Fruit fly (Drosophila melanogaster) whole organism, prepupa: Measurements from ENCODE around the gene CG5149.

Experiments used
- Blimp-1 ChIP-seq: fragments of 200-800 bp; sonication (Bioruptor generic); optimal IDR thresholded peaks from 3 replicates; lab custom pipeline; 2017; ENCODE audit warnings: missing biosample characterization, missing genetic modification characterization, mild to moderate bottlenecking, moderate library complexity, missing genetic modification reagents
- CG10631 ChIP-seq: fragments of 200-800 bp; sonication (Bioruptor generic); optimal IDR thresholded peaks from 2 replicates; lab custom pipeline; 2016; ENCODE audit warnings: missing biosample characterization, missing genetic modification characterization
- CG11294 ChIP-seq: fragments of 200-800 bp; sonication (Bioruptor generic); IDR thresholded peaks from 2 replicates; pipeline ENCODE4 v1.3.6; 2022; ENCODE audit warnings: missing biosample characterization, missing genetic modification characterization
- CG11762 ChIP-seq: fragments of 200-800 bp; sonication (Bioruptor generic); optimal IDR thresholded peaks from 3 replicates; lab custom pipeline; 2016; ENCODE audit warnings: missing biosample characterization, missing genetic modification characterization; ENCODE audit not compliant: insufficient read depth
- CG11902 ChIP-seq: fragments of 200-800 bp; sonication (Bioruptor generic); optimal IDR thresholded peaks from 3 replicates; lab custom pipeline; 2016; ENCODE audit warnings: missing biosample characterization, missing genetic modification characterization
- CG15336 ChIP-seq: fragments of 200-800 bp; sonication (Bioruptor generic); IDR thresholded peaks from 2 replicates; pipeline ENCODE4 v1.3.6; 2022; ENCODE audit warnings: missing biosample characterization, missing genetic modification characterization
- CG16779 ChIP-seq: fragments of 200-800 bp; sonication (Bioruptor generic); optimal IDR thresholded peaks from 3 replicates; lab custom pipeline; 2017; ENCODE audit warnings: missing biosample characterization, mild to moderate bottlenecking, missing genetic modification characterization
- CG31627 ChIP-seq: fragments of 200-800 bp; sonication (Bioruptor generic); optimal IDR thresholded peaks from 3 replicates; lab custom pipeline; 2016; ENCODE audit warnings: missing biosample characterization, missing genetic modification characterization
- CG32006 ChIP-seq: fragments of 200-800 bp; sonication (Bioruptor generic); optimal IDR thresholded peaks from 3 replicates; lab custom pipeline; 2017; ENCODE audit warnings: missing biosample characterization, mild to moderate bottlenecking, missing genetic modification characterization
- CG3919 ChIP-seq: fragments of 200-800 bp; sonication (Bioruptor generic); optimal IDR thresholded peaks from 3 replicates; lab custom pipeline; 2016; ENCODE audit warnings: missing biosample characterization, missing genetic modification characterization
- CG4318 ChIP-seq: fragments of 200-800 bp; sonication (Bioruptor generic); optimal IDR thresholded peaks from 3 replicates; lab custom pipeline; 2017; ENCODE audit warnings: missing biosample characterization, mild to moderate bottlenecking, missing genetic modification characterization
- CG6163 ChIP-seq: fragments of 200-800 bp; sonication (Bioruptor generic); IDR thresholded peaks from 3 replicates; pipeline ENCODE4 v1.3.6; 2022; ENCODE audit warnings: missing biosample characterization, missing genetic modification characterization
- CG6276 ChIP-seq: fragments of 200-800 bp; sonication (Bioruptor generic); optimal IDR thresholded peaks from 2 replicates; lab custom pipeline; 2017; ENCODE audit warnings: missing biosample characterization, mild to moderate bottlenecking, missing genetic modification characterization
- CG6808 ChIP-seq: fragments of 200-800 bp; sonication (Bioruptor generic); optimal IDR thresholded peaks from 3 replicates; lab custom pipeline; 2017; ENCODE audit warnings: missing biosample characterization, missing genetic modification characterization, mild to moderate bottlenecking, moderate library complexity, missing genetic modification reagents
- CG6854 ChIP-seq: fragments of 200-800 bp; sonication (Bioruptor generic); optimal IDR thresholded peaks from 2 replicates; lab custom pipeline; 2017; ENCODE audit warnings: missing biosample characterization, mild to moderate bottlenecking, missing genetic modification characterization
- CG8319 ChIP-seq: fragments of 200-800 bp; sonication (Bioruptor generic); optimal IDR thresholded peaks from 3 replicates; lab custom pipeline; 2016; ENCODE audit warnings: missing biosample characterization, missing genetic modification characterization
- CG8632 ChIP-seq: fragments of 200-800 bp; sonication (Bioruptor generic); optimal IDR thresholded peaks from 3 replicates; lab custom pipeline; 2016; ENCODE audit warnings: missing biosample characterization, missing genetic modification characterization
- CG9139 ChIP-seq: fragments of 200-800 bp; sonication (Bioruptor generic); optimal IDR thresholded peaks from 3 replicates; lab custom pipeline; 2017; ENCODE audit warnings: missing biosample characterization, mild to moderate bottlenecking, missing genetic modification characterization
- Eip75B ChIP-seq: fragments of 200-800 bp; sonication (Bioruptor generic); optimal IDR thresholded peaks from 3 replicates; lab custom pipeline; 2016; ENCODE audit warnings: missing biosample characterization, missing genetic modification characterization
- Eip78C ChIP-seq: fragments of 200-800 bp; sonication (Bioruptor generic); peaks from one replicate; lab custom pipeline; 2016; ENCODE audit warnings: missing biosample characterization, missing genetic modification characterization
- Eip93F ChIP-seq: fragments of 200-800 bp; sonication (Bioruptor generic); optimal IDR thresholded peaks from 2 replicates; lab custom pipeline; 2016; ENCODE audit warnings: missing biosample characterization, mild to moderate bottlenecking, missing genetic modification characterization
- Ets21C ChIP-seq: fragments of 200-800 bp; sonication (Bioruptor generic); optimal IDR thresholded peaks from 3 replicates; lab custom pipeline; 2016; ENCODE audit warnings: missing biosample characterization, missing genetic modification characterization
- Ets96B ChIP-seq: fragments of 200-800 bp; optimal IDR thresholded peaks from 2 replicates; lab custom pipeline; 2019; ENCODE audit warnings: missing biosample characterization, mild to moderate bottlenecking, missing genetic modification characterization, moderate library complexity
- Gug ChIP-seq: fragments of 200-800 bp; sonication (Bioruptor generic); IDR thresholded peaks from 2 replicates; pipeline ENCODE4 v1.3.6; 2022; ENCODE audit warnings: missing biosample characterization, missing genetic modification characterization
- Hr4 ChIP-seq: fragments of 200-800 bp; sonication (Bioruptor generic); optimal IDR thresholded peaks from 3 replicates; lab custom pipeline; 2016; ENCODE audit warnings: missing biosample characterization, missing genetic modification characterization
- Lpt ChIP-seq: fragments of 200-800 bp; sonication (Bioruptor generic); optimal IDR thresholded peaks from 3 replicates; lab custom pipeline; 2016; ENCODE audit warnings: missing biosample characterization, missing genetic modification characterization
- OdsH ChIP-seq: fragments of 200-800 bp; sonication (Bioruptor generic); optimal IDR thresholded peaks from 3 replicates; lab custom pipeline; 2016; ENCODE audit warnings: missing biosample characterization, missing genetic modification characterization
- Sox102F ChIP-seq: fragments of 200-800 bp; sonication (Bioruptor generic); optimal IDR thresholded peaks from 2 replicates; lab custom pipeline; 2016; ENCODE audit warnings: missing biosample characterization, mild to moderate bottlenecking, missing genetic modification characterization
- Sox14 ChIP-seq: fragments of 200-800 bp; sonication (Bioruptor generic); optimal IDR thresholded peaks from 3 replicates; lab custom pipeline; 2016; ENCODE audit warnings: missing biosample characterization, missing genetic modification characterization
- Sox15 ChIP-seq: fragments of 200-800 bp; sonication (Bioruptor generic); optimal IDR thresholded peaks from 3 replicates; lab custom pipeline; 2016; ENCODE audit warnings: missing biosample characterization, missing genetic modification characterization
- achi ChIP-seq: fragments of 200-800 bp; sonication (Bioruptor generic); optimal IDR thresholded peaks from 3 replicates; lab custom pipeline; 2016; ENCODE audit warnings: missing biosample characterization, missing genetic modification characterization
- acj6 ChIP-seq: fragments of 200-800 bp; sonication (Bioruptor generic); optimal IDR thresholded peaks from 3 replicates; lab custom pipeline; 2016; ENCODE audit warnings: missing biosample characterization, missing genetic modification characterization
- cyc ChIP-seq: fragments of 200-800 bp; sonication (Bioruptor generic); optimal IDR thresholded peaks from 3 replicates; lab custom pipeline; 2016; ENCODE audit warnings: missing biosample characterization, missing genetic modification characterization
- dac ChIP-seq: fragments of 200-800 bp; sonication (Bioruptor generic); optimal IDR thresholded peaks from 2 replicates; lab custom pipeline; 2017; ENCODE audit warnings: missing biosample characterization, mild to moderate bottlenecking, missing genetic modification characterization
- dsx ChIP-seq: fragments of 200-800 bp; optimal IDR thresholded peaks from 3 replicates; lab custom pipeline; 2019; ENCODE audit warnings: missing biosample characterization, mild to moderate bottlenecking, missing genetic modification characterization, moderate library complexity; ENCODE audit not compliant: poor library complexity, severe bottlenecking
- fd59A ChIP-seq: fragments of 200-800 bp; sonication (Bioruptor generic); optimal IDR thresholded peaks from 2 replicates; lab custom pipeline; 2017; ENCODE audit warnings: missing biosample characterization, mild to moderate bottlenecking, missing genetic modification characterization, missing genetic modification reagents
- fd85E ChIP-seq: fragments of 200-800 bp; sonication (Bioruptor generic); optimal IDR thresholded peaks from 3 replicates; lab custom pipeline; 2016; ENCODE audit warnings: missing biosample characterization, missing genetic modification characterization
- lz ChIP-seq: fragments of 200-800 bp; sonication (Bioruptor generic); optimal IDR thresholded peaks from 3 replicates; lab custom pipeline; 2016; ENCODE audit warnings: missing biosample characterization, missing genetic modification characterization
- net ChIP-seq: fragments of 200-800 bp; sonication (Bioruptor generic); optimal IDR thresholded peaks from 3 replicates; lab custom pipeline; 2016; ENCODE audit warnings: missing biosample characterization, missing genetic modification characterization
- salr ChIP-seq, 2 experiments: fragments of 200-800 bp; sonication (Bioruptor generic); optimal IDR thresholded peaks; 3 replicates each; lab custom pipeline; 2016 to 2018; ENCODE audit warnings: missing biosample characterization in 2 of 2, missing genetic modification characterization in 2 of 2, mild to moderate bottlenecking in 1 of 2
- spab ChIP-seq: fragments of 200-800 bp; sonication (Bioruptor generic); optimal IDR thresholded peaks from 2 replicates; lab custom pipeline; 2017; ENCODE audit warnings: missing biosample characterization, mild to moderate bottlenecking, missing genetic modification characterization, missing genetic modification reagents
- svp ChIP-seq: fragments of 200-800 bp; sonication (Bioruptor generic); peaks from one replicate; lab custom pipeline; 2016; ENCODE audit warnings: missing biosample characterization, missing genetic modification characterization
- topi ChIP-seq: fragments of 200-800 bp; sonication (Bioruptor generic); optimal IDR thresholded peaks from 3 replicates; lab custom pipeline; 2016; ENCODE audit warnings: missing biosample characterization, missing genetic modification characterization
- vri ChIP-seq: fragments of 200-800 bp; sonication (Bioruptor generic); optimal IDR thresholded peaks from 3 replicates; lab custom pipeline; 2016; ENCODE audit warnings: missing biosample characterization, mild to moderate bottlenecking, missing genetic modification characterization

Gene CG5149

DNA sequence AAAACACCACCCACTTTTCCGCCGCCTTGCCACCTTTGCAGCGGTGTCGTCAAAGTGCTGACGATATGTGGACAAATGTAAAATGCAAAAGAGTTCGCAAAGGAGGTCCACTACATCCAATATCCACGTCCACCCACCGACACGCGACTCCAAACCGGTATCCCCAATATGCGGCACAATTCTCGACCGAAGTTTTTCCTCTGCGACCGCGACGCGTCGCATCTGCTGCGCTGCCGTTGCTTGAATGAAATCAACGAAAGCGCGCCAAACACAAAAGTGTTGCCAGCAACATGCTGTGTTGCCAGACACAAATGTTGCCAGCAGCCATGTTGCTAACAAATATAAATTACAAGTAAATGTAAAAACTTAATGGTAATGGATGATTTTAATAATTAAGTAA, 10.5 kb upstream of the CG5149 start, which contains the start of gene CG5160:
Gene CG5160, minus strand, starts transcription at position 223 of the 400 bp plus-strand sequence.
- TF ChIP-seq CG6163 (GFP tag; lab: Robert Waterston, UW) (no peak), topi (GFP tag; lab: Kevin White, UChicago) (no peak), Eip78C (no peak), CG11762 (GFP tag; lab: Kevin White, UChicago) (no peak), svp (GFP tag; lab: Kevin White, UChicago) (no peak), cyc (GFP tag; lab: Kevin White, UChicago) (no peak), CG8632 (GFP tag; lab: Kevin White, UChicago) (no peak), Gug (GFP tag; lab: Robert Waterston, UW) (no peak), Lpt (GFP tag; lab: Kevin White, UChicago) (no peak), net (GFP tag; lab: Kevin White, UChicago) (no peak), Hr4 (GFP tag; lab: Kevin White, UChicago) (no peak), CG6854 (no peak), Eip75B (GFP tag; lab: Kevin White, UChicago) (no peak), spab (GFP tag; lab: Kevin White, UChicago) (no peak)

DNA sequence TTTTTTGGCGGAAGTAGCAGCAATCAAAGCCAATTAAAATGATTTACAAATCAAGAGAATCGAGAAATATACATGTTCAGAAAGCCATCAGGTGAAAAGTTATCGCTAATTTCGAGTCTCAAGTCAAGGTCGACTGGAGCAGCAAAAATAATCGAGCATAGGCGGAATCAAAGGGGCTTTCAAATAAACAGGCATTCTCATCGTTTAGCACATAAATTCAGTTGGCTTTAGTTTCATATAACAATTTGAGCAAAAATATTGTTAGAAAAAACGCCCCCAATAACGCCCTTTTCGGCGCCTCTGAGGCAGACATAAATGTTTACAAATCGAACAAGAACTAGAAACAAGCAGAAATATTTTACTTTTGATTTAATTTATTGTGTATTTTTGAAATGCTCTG, 9.7 kb upstream of the CG5149 start:
- no peak for TF ChIP-seq CG9139
- no peak for TF ChIP-seq CG3919 (GFP tag; lab: Kevin White, UChicago)
- TF ChIP-seq net (GFP tag; lab: Kevin White, UChicago), result no peak
- TF ChIP-seq fd59A (GFP tag; lab: Kevin White, UChicago), result no peak
- TF ChIP-seq Blimp-1 (GFP tag; lab: Kevin White, UChicago), result no peak
- TF ChIP-seq salr (GFP tag; optimal IDR thresholded peaks at IDR 0.05; lab: Kevin White, UChicago), result no peak
- TF ChIP-seq Sox14 (GFP tag; lab: Kevin White, UChicago), result no peak
- no peak for TF ChIP-seq CG15336 (GFP tag; lab: Robert Waterston, UW)
- no peak for TF ChIP-seq achi (GFP tag; lab: Kevin White, UChicago)
- no peak for TF ChIP-seq CG6163 (GFP tag; lab: Robert Waterston, UW)
- no peak for TF ChIP-seq CG11294 (GFP tag; lab: Robert Waterston, UW)
- no peak for TF ChIP-seq dac (GFP tag; lab: Kevin White, UChicago)
- no peak for TF ChIP-seq Eip93F
- no peak for TF ChIP-seq CG6276 (GFP tag; lab: Kevin White, UChicago)
- no peak for TF ChIP-seq Ets96B
- TF ChIP-seq svp (GFP tag; lab: Kevin White, UChicago), result no peak
- no peak for TF ChIP-seq CG31627 (GFP tag; lab: Kevin White, UChicago)
- TF ChIP-seq CG6854, result no peak
- TF ChIP-seq CG10631 (GFP tag; lab: Kevin White, UChicago), result no peak
- TF ChIP-seq CG8632 (GFP tag; lab: Kevin White, UChicago), result no peak

DNA sequence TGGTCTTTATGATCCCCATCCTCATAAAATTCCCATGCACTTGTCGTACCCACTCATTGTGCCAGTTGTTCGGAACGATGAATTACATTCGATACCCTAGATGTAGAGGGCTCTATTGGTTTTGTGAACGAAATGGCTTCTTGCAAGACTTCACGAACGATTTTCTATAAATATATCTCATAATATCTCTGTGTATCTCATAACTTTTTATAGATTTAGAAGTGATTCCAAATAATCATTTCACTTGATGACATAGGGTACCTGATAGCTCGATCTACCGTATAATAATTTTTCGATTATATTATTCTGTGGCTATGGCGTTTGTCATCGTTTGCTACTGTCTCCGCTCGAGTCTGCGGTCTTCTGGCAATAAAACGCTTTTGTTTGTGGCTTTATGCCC, 8.9 kb upstream of the CG5149 start:
- no peak for TF ChIP-seq dac (GFP tag; lab: Kevin White, UChicago)
- TF ChIP-seq Eip78C, result peak; percentile 87
- peak; percentile 53 for TF ChIP-seq Ets21C (GFP tag; lab: Kevin White, UChicago)
- no peak; the same call in 2 of the 3 replicates for TF ChIP-seq CG6163 (GFP tag; lab: Robert Waterston, UW)
- peak; percentile 70 for TF ChIP-seq acj6 (GFP tag; lab: Kevin White, UChicago)
- TF ChIP-seq CG6276 (GFP tag; lab: Kevin White, UChicago), result peak; percentile 52
- peak; percentile 32 for TF ChIP-seq fd85E (GFP tag; lab: Kevin White, UChicago)
- TF ChIP-seq Lpt (GFP tag; lab: Kevin White, UChicago), result peak; percentile 20
- TF ChIP-seq salr (GFP tag; optimal IDR thresholded peaks at IDR 0.05; lab: Kevin White, UChicago), result peak; percentile 37 to 47
- peak; percentile 65 for TF ChIP-seq net (GFP tag; lab: Kevin White, UChicago)
- TF ChIP-seq CG11902 (GFP tag; lab: Kevin White, UChicago), result peak; percentile 53
- TF ChIP-seq Eip75B (GFP tag; lab: Kevin White, UChicago), result peak; percentile 83
- peak; percentile 52; the same call in 1 of the 2 replicates for TF ChIP-seq CG15336 (GFP tag; lab: Robert Waterston, UW)
- TF ChIP-seq CG6808 (GFP tag; lab: Kevin White, UChicago), result peak; percentile 77
- peak; percentile 9 for TF ChIP-seq CG6854
- peak; percentile 54 for TF ChIP-seq CG9139
- TF ChIP-seq cyc (GFP tag; lab: Kevin White, UChicago), result peak; percentile 62
- TF ChIP-seq CG8319 (GFP tag; lab: Kevin White, UChicago), result peak; percentile 78
- peak; percentile 58 for TF ChIP-seq Sox15 (GFP tag; lab: Kevin White, UChicago)
- TF ChIP-seq Hr4 (GFP tag; lab: Kevin White, UChicago), result peak; percentile 66
- TF ChIP-seq OdsH (GFP tag; lab: Kevin White, UChicago), result peak; percentile 75
- peak; percentile 73 for TF ChIP-seq Sox102F (GFP tag; lab: Kevin White, UChicago)
- peak; percentile 47 for TF ChIP-seq vri (GFP tag; lab: Kevin White, UChicago)
- peak; percentile 74 for TF ChIP-seq Gug (GFP tag; lab: Robert Waterston, UW)
- TF ChIP-seq CG32006 (GFP tag; lab: Kevin White, UChicago), result peak; percentile 53
- peak; percentile 65 for TF ChIP-seq CG10631 (GFP tag; lab: Kevin White, UChicago)
- TF ChIP-seq lz (GFP tag; lab: Kevin White, UChicago), result peak; percentile 72
- peak; percentile 53 for TF ChIP-seq CG8632 (GFP tag; lab: Kevin White, UChicago)
- TF ChIP-seq dsx (GFP tag; lab: Kevin White, UChicago), result peak; percentile 61
- peak; percentile 33 for TF ChIP-seq CG4318 (GFP tag; lab: Kevin White, UChicago)
- peak; percentile 44 for TF ChIP-seq CG16779 (tag; lab: Kevin White, UChicago)
- peak; percentile 73 for TF ChIP-seq achi (GFP tag; lab: Kevin White, UChicago)
